Worm (Caenorhabditis elegans) whole organism, early embryonic: ENCODE measurements around the gene B0454.6.
A peak's percentile ranks its signal among the peaks of the same experiment; 100 is the strongest.

Source experiments
- B0310.2 ChIP-seq: sonication (generic microtip); optimal IDR thresholded peaks from 2 replicates; lab custom pipeline; 2016; ENCODE audit warnings: mild to moderate bottlenecking, missing genetic modification characterization, missing compliant biosample characterization
- F13C5.2 ChIP-seq: sonication (generic microtip); optimal IDR thresholded peaks from 2 replicates; lab custom pipeline; 2017; ENCODE audit warnings: mild to moderate bottlenecking, missing genetic modification characterization, inconsistent platforms, missing compliant biosample characterization
- aly-1 ChIP-seq: sonication (generic microtip); optimal IDR thresholded peaks from 2 replicates; lab custom pipeline; 2016; ENCODE audit warnings: missing genetic modification characterization, missing compliant biosample characterization
- ama-1 ChIP-seq: fragments of 150-350 bp; optimal IDR thresholded peaks from 2 replicates; lab custom pipeline; 2014
- ceh-13 ChIP-seq: fragments of 200-800 bp; sonication (Bioruptor generic); optimal IDR thresholded peaks from 2 replicates; lab custom pipeline; 2018; ENCODE audit warnings: mild to moderate bottlenecking, missing genetic modification characterization, missing compliant biosample characterization
- ceh-36 ChIP-seq: sonication (generic microtip); optimal IDR thresholded peaks from 2 replicates; lab custom pipeline; 2016; ENCODE audit warnings: missing genetic modification characterization, inconsistent platforms, missing compliant biosample characterization
- ets-7 ChIP-seq: sonication (generic microtip); optimal IDR thresholded peaks from 2 replicates; lab custom pipeline; 2016; ENCODE audit warnings: missing genotype, missing genetic modification characterization, missing compliant biosample characterization
- flt-1 ChIP-seq: fragments of 200-800 bp; sonication (Bioruptor generic); IDR thresholded peaks from 2 replicates; pipeline ENCODE4 v1.3.6; 2022; ENCODE audit warnings: missing genetic modification characterization, missing compliant biosample characterization
- hmbx-1 ChIP-seq: sonication (generic microtip); optimal IDR thresholded peaks from 2 replicates; lab custom pipeline; 2016; ENCODE audit warnings: mild to moderate bottlenecking, missing genetic modification characterization, missing compliant biosample characterization
- hmg-4 ChIP-seq: fragments of 200-800 bp; sonication (Bioruptor generic); optimal IDR thresholded peaks from 2 replicates; lab custom pipeline; 2018; ENCODE audit warnings: mild to moderate bottlenecking, missing genetic modification characterization, missing compliant biosample characterization
- hnd-1 ChIP-seq: sonication (generic microtip); optimal IDR thresholded peaks from 2 replicates; lab custom pipeline; 2016; ENCODE audit warnings: missing genetic modification characterization, missing compliant biosample characterization
- pes-1 ChIP-seq: fragments of 200-800 bp; sonication (Bioruptor generic); IDR thresholded peaks from 2 replicates; pipeline ENCODE4 v1.3.6; 2022; ENCODE audit warnings: missing genetic modification reagents, missing genetic modification characterization, missing compliant biosample characterization
- scrt-1 ChIP-seq: fragments of 200-800 bp; sonication (Bioruptor generic); IDR thresholded peaks from 2 replicates; pipeline ENCODE4 v1.3.6; 2022; ENCODE audit warnings: missing genetic modification characterization, missing compliant biosample characterization
- sea-1 ChIP-seq: fragments of 200-800 bp; sonication (Bioruptor generic); conservative IDR thresholded peaks from 2 replicates; pipeline ENCODE4 v1.3.6; 2022; ENCODE audit warnings: missing genetic modification characterization, missing compliant biosample characterization
- tbx-11 ChIP-seq: fragments of 200-800 bp; sonication (Bioruptor generic); IDR thresholded peaks from 2 replicates; pipeline ENCODE4 v1.3.6; 2022; ENCODE audit warnings: missing genetic modification characterization, missing compliant biosample characterization
- tbx-37 ChIP-seq: fragments of 200-800 bp; sonication (Bioruptor generic); conservative IDR thresholded peaks from 2 replicates; pipeline ENCODE4 v1.3.6; 2022; ENCODE audit warnings: missing genetic modification reagents, missing genetic modification characterization, missing compliant biosample characterization
- tra-4 ChIP-seq: sonication (generic microtip); optimal IDR thresholded peaks from 2 replicates; lab custom pipeline; 2017; ENCODE audit warnings: missing genetic modification characterization, missing compliant biosample characterization

Gene B0454.6

ce11 chrII:3043358-3043757, 10.8 kb downstream of the B0454.6 start, which contains the start of gene B0454.8:
TSS of gene B0454.8 (minus strand) at chrII:3043458.
- TF ChIP-seq pes-1 (no peak), aly-1 (tag; lab: Kevin White, UChicago) (no peak), F13C5.2 (tag; lab: Kevin White, UChicago) (no peak), tbx-37 (GFP tag; lab: Robert Waterston, UW) (no peak), ets-7 (tag; lab: Kevin White, UChicago) (no peak), ceh-36 (tag; lab: Kevin White, UChicago) (no peak), hmbx-1 (tag; lab: Kevin White, UChicago) (no peak), scrt-1 (GFP tag; lab: Robert Waterston, UW) (no peak), tra-4 (tag; lab: Kevin White, UChicago) (no peak), B0310.2 (no peak), tbx-11 (GFP tag; lab: Robert Waterston, UW) (no peak)

- TF ChIP-seq scrt-1 (GFP tag; lab: Robert Waterston, UW), result no peak
- no peak for TF ChIP-seq ceh-13 (GFP tag; lab: Kevin White, UChicago)
- TF ChIP-seq pes-1, result no peak
- TF ChIP-seq aly-1 (tag; lab: Kevin White, UChicago), result no peak
- TF ChIP-seq tbx-37 (GFP tag; lab: Robert Waterston, UW), result no peak
- TF ChIP-seq ceh-36 (tag; lab: Kevin White, UChicago), result no peak
- no peak for TF ChIP-seq flt-1
- no peak for TF ChIP-seq hmbx-1 (tag; lab: Kevin White, UChicago)
- no peak for TF ChIP-seq B0310.2
- no peak for TF ChIP-seq tra-4 (tag; lab: Kevin White, UChicago)
- TF ChIP-seq ets-7 (tag; lab: Kevin White, UChicago), result no peak
- TF ChIP-seq hmg-4 (GFP tag; lab: Kevin White, UChicago), result no peak
- TF ChIP-seq F13C5.2 (tag; lab: Kevin White, UChicago), result no peak
- TF ChIP-seq tbx-11 (GFP tag; lab: Robert Waterston, UW), result no peak
- TF ChIP-seq ama-1 (lab: Kevin White, UChicago), result no peak
- no peak for TF ChIP-seq sea-1
- no peak for TF ChIP-seq hnd-1 (tag; lab: Kevin White, UChicago)
These were observed 11.4 kb downstream of the B0454.6 start, which contains the start of gene sri-29 for ce11 chrII:3044023-3044422. TSS of gene sri-29 (plus strand) at chrII:3044323.

- TF ChIP-seq sea-1 (no peak), tbx-37 (GFP tag; lab: Robert Waterston, UW) (no peak), flt-1 (no peak), pes-1 (no peak), ceh-36 (tag; lab: Kevin White, UChicago) (no peak), tra-4 (tag; lab: Kevin White, UChicago) (no peak), hnd-1 (tag; lab: Kevin White, UChicago) (no peak), hmbx-1 (tag; lab: Kevin White, UChicago) (no peak), hmg-4 (GFP tag; lab: Kevin White, UChicago) (no peak), ets-7 (tag; lab: Kevin White, UChicago) (no peak), B0310.2 (no peak), scrt-1 (GFP tag; lab: Robert Waterston, UW) (no peak), tbx-11 (GFP tag; lab: Robert Waterston, UW) (no peak), ama-1 (lab: Kevin White, UChicago) (no peak), F13C5.2 (tag; lab: Kevin White, UChicago) (no peak), aly-1 (tag; lab: Kevin White, UChicago) (no peak)
These were observed 12.8 kb downstream of the B0454.6 start for ce11 chrII:3045422-3045821.

ce11 chrII:3045875-3046274, 13.3 kb downstream of the B0454.6 start, which contains the start of gene sri-30:
TSS of gene sri-30 (plus strand) at chrII:3046175.
- TF ChIP-seq ceh-36 (tag; lab: Kevin White, UChicago) (no peak), tbx-11 (GFP tag; lab: Robert Waterston, UW) (no peak), sea-1 (no peak), scrt-1 (GFP tag; lab: Robert Waterston, UW) (no peak), ets-7 (tag; lab: Kevin White, UChicago) (no peak), ama-1 (lab: Kevin White, UChicago) (no peak), pes-1 (no peak), B0310.2 (no peak), tra-4 (tag; lab: Kevin White, UChicago) (no peak), F13C5.2 (tag; lab: Kevin White, UChicago) (no peak), hnd-1 (tag; lab: Kevin White, UChicago) (no peak), flt-1 (no peak), hmbx-1 (tag; lab: Kevin White, UChicago) (no peak)

- TF ChIP-seq pes-1 (no peak), sea-1 (no peak), ama-1 (lab: Kevin White, UChicago) (no peak), hmg-4 (GFP tag; lab: Kevin White, UChicago) (no peak)
These were observed 15.8 kb downstream of the B0454.6 start, which contains the start of gene sri-28 for ce11 chrII:3048378-3048777. TSS of gene sri-28 (plus strand) at chrII:3048678.

- no peak for TF ChIP-seq hmbx-1 (tag; lab: Kevin White, UChicago)
- no peak for TF ChIP-seq tbx-37 (GFP tag; lab: Robert Waterston, UW)
- TF ChIP-seq ceh-36 (tag; lab: Kevin White, UChicago), result peak; percentile 87
These were observed 16.4 kb downstream of the B0454.6 start for ce11 chrII:3048989-3049388.

ce11 chrII:3050703-3051102, 18.1 kb downstream of the B0454.6 start, which contains the start of gene sri-31:
TSS of gene sri-31 (plus strand) at chrII:3051003.
- no peak for TF ChIP-seq pes-1
- no peak for TF ChIP-seq ama-1 (lab: Kevin White, UChicago)
- TF ChIP-seq tbx-11 (GFP tag; lab: Robert Waterston, UW), result no peak
- TF ChIP-seq hmbx-1 (tag; lab: Kevin White, UChicago), result no peak
- no peak for TF ChIP-seq ceh-36 (tag; lab: Kevin White, UChicago)
- no peak for TF ChIP-seq hnd-1 (tag; lab: Kevin White, UChicago)
- TF ChIP-seq ceh-13 (GFP tag; lab: Kevin White, UChicago), result no peak
- TF ChIP-seq tra-4 (tag; lab: Kevin White, UChicago), result no peak
- TF ChIP-seq tbx-37 (GFP tag; lab: Robert Waterston, UW), result no peak
- TF ChIP-seq B0310.2, result no peak
- TF ChIP-seq hmg-4 (GFP tag; lab: Kevin White, UChicago), result no peak
- no peak for TF ChIP-seq aly-1 (tag; lab: Kevin White, UChicago)
- no peak for TF ChIP-seq scrt-1 (GFP tag; lab: Robert Waterston, UW)
